Worm (Caenorhabditis elegans) whole organism, young adult: Measurements from ENCODE around the gene K09D9.1.

Source experiments
- C06A6.2 ChIP-seq: fragments of 200-800 bp; sonication (Bioruptor generic); conservative IDR thresholded peaks from 2 replicates; pipeline ENCODE4 v1.3.6; 2022; ENCODE audit warnings: missing genetic modification characterization, missing compliant biosample characterization
- K11D2.4 ChIP-seq: fragments of 200-800 bp; sonication (Bioruptor generic); IDR thresholded peaks from 2 replicates; pipeline ENCODE4 v1.3.6; 2022; ENCODE audit warnings: missing genetic modification reagents, missing genetic modification characterization, missing compliant biosample characterization
- K12H6.12 ChIP-seq: fragments of 200-800 bp; sonication (Bioruptor generic); optimal IDR thresholded peaks from 2 replicates; lab custom pipeline; 2018; ENCODE audit warnings: mild to moderate bottlenecking, missing genetic modification characterization, missing compliant biosample characterization
- ceh-100 ChIP-seq: fragments of 200-800 bp; sonication (Bioruptor generic); IDR thresholded peaks from 2 replicates; pipeline ENCODE4 v1.3.6; 2022; ENCODE audit warnings: missing genetic modification reagents, missing genetic modification characterization, missing compliant biosample characterization
- ceh-27 ChIP-seq: fragments of 200-800 bp; sonication (Bioruptor generic); optimal IDR thresholded peaks from 2 replicates; lab custom pipeline; 2018; ENCODE audit warnings: mild to moderate bottlenecking, missing genetic modification characterization, moderate library complexity, missing compliant biosample characterization
- ekl-4 ChIP-seq: fragments of 200-800 bp; sonication (Bioruptor generic); IDR thresholded peaks from 2 replicates; pipeline ENCODE4 v1.3.6; 2022; ENCODE audit warnings: missing genetic modification reagents, missing genetic modification characterization, missing compliant biosample characterization
- fkh-3 ChIP-seq: sonication (generic microtip); optimal IDR thresholded peaks from 2 replicates; lab custom pipeline; 2016; ENCODE audit warnings: mild to moderate bottlenecking, missing genetic modification characterization, missing compliant biosample characterization
- him-1 ChIP-seq: sonication (generic microtip); optimal IDR thresholded peaks from 2 replicates; lab custom pipeline; 2016; ENCODE audit warnings: missing genotype, missing genetic modification reagents, missing genetic modification characterization, missing compliant biosample characterization
- lsl-1 ChIP-seq: fragments of 200-800 bp; sonication (Bioruptor generic); optimal IDR thresholded peaks from 2 replicates; lab custom pipeline; 2018; ENCODE audit warnings: mild to moderate bottlenecking, missing genetic modification characterization, moderate library complexity, missing compliant biosample characterization
- madf-3 ChIP-seq: fragments of 200-800 bp; sonication (Bioruptor generic); IDR thresholded peaks from 2 replicates; pipeline ENCODE4 v1.3.6; 2022; ENCODE audit warnings: missing genetic modification reagents, missing genetic modification characterization, missing compliant biosample characterization
- nfya-1 ChIP-seq: sonication (generic microtip); optimal IDR thresholded peaks from 2 replicates; lab custom pipeline; 2017; ENCODE audit warnings: antibody characterized with exemption, missing compliant biosample characterization, missing genetic modification characterization, borderline replicate concordance; ENCODE audit not compliant: insufficient read depth
- sdz-38 ChIP-seq: sonication (generic microtip); optimal IDR thresholded peaks from 2 replicates; lab custom pipeline; 2016; ENCODE audit warnings: missing genotype, missing genetic modification characterization, missing compliant biosample characterization
- xnd-1 ChIP-seq: sonication (generic microtip); optimal IDR thresholded peaks from 2 replicates; lab custom pipeline; 2016; ENCODE audit warnings: missing genotype, missing genetic modification reagents, missing genetic modification characterization, missing compliant biosample characterization
- ztf-6 ChIP-seq: fragments of 200-800 bp; sonication (Bioruptor generic); IDR thresholded peaks from 2 replicates; pipeline ENCODE4 v1.3.6; 2022; ENCODE audit warnings: missing genetic modification reagents, missing genetic modification characterization, missing compliant biosample characterization

DNA sequence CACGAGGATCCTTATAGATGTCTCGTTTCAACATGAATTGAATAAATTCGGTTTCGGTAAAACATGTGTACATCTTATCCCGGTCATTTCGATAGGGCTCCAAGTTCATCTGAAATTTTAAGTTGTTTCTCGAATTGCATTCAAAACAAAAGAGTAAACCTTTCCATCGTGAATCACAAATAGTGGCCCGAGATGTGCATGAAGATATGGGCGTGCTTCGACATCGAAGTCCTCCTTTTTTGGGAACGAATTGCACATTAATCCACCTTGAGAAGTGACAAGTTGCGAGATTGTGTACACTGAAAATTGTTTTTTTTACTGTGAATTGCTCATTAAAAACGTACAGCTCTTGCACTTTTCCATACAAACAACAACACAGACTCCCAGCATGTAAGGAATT, 31.4 kb downstream of the K09D9.1 start:
- TF ChIP-seq ztf-6 (GFP tag; lab: Robert Waterston, UW) (no peak), K12H6.12 (tag; lab: Kevin White, UChicago) (no peak), nfya-1 (tag; lab: Kevin White, UChicago) (no peak), C06A6.2 (GFP tag; lab: Robert Waterston, UW) (no peak), sdz-38 (tag; lab: Kevin White, UChicago) (no peak), madf-3 (GFP tag; lab: Robert Waterston, UW) (no peak), xnd-1 (tag; lab: Kevin White, UChicago) (no peak), K11D2.4 (no peak), ceh-100 (GFP tag; lab: Robert Waterston, UW) (no peak), lsl-1 (GFP tag; lab: Kevin White, UChicago) (no peak), ekl-4 (no peak), fkh-3 (no peak), ceh-27 (GFP tag; lab: Kevin White, UChicago) (no peak), him-1 (tag; lab: Kevin White, UChicago) (no peak)
